Worm (Caenorhabditis elegans) whole organism, late embryonic: ENCODE measurements around the gene F53C11.9.

ENCODE experiments used
- C08G9.2 ChIP-seq: sonication (generic microtip); optimal IDR thresholded peaks from 2 replicates; lab custom pipeline; 2016; ENCODE audit warnings: mild to moderate bottlenecking, missing genetic modification characterization, moderate library complexity, missing compliant biosample characterization
- F13H6.1 ChIP-seq: sonication (generic microtip); optimal IDR thresholded peaks from 2 replicates; lab custom pipeline; 2016; ENCODE audit warnings: missing genetic modification characterization, missing compliant biosample characterization
- K02D7.2 ChIP-seq: sonication (generic microtip); optimal IDR thresholded peaks from 2 replicates; lab custom pipeline; 2017; ENCODE audit warnings: mild to moderate bottlenecking, missing genetic modification characterization, missing compliant biosample characterization
- T23F11.4 ChIP-seq: fragments of 200-800 bp; sonication (Bioruptor generic); optimal IDR thresholded peaks from 2 replicates; lab custom pipeline; 2018; ENCODE audit warnings: mild to moderate bottlenecking, missing genetic modification characterization, missing compliant biosample characterization
- ahr-1 ChIP-seq: sonication (generic microtip); optimal IDR thresholded peaks from 2 replicates; lab custom pipeline; 2016; ENCODE audit warnings: missing genetic modification characterization, missing compliant biosample characterization
- ama-1 ChIP-seq: fragments of 150-350 bp; optimal IDR thresholded peaks from 2 replicates; lab custom pipeline; 2014
- ceh-14 ChIP-seq: sonication (generic microtip); optimal IDR thresholded peaks from 2 replicates; lab custom pipeline; 2016; ENCODE audit warnings: missing genotype, missing genetic modification characterization, missing compliant biosample characterization
- ceh-18 ChIP-seq: sonication (generic microtip); optimal IDR thresholded peaks from 2 replicates; lab custom pipeline; 2016; ENCODE audit warnings: missing genetic modification characterization, missing compliant biosample characterization
- ceh-19 ChIP-seq: fragments of 200-800 bp; sonication (Bioruptor generic); optimal IDR thresholded peaks from 2 replicates; lab custom pipeline; 2018; ENCODE audit warnings: mild to moderate bottlenecking, missing genetic modification characterization, missing compliant biosample characterization
- ceh-2 ChIP-seq: sonication (generic microtip); optimal IDR thresholded peaks from 2 replicates; lab custom pipeline; 2016; ENCODE audit warnings: missing genotype, missing genetic modification characterization, missing compliant biosample characterization
- ceh-22 ChIP-seq: sonication (generic microtip); optimal IDR thresholded peaks from 2 replicates; lab custom pipeline; 2017; ENCODE audit warnings: missing biosample characterization, missing genetic modification characterization
- ceh-24 ChIP-seq: sonication (generic microtip); optimal IDR thresholded peaks from 2 replicates; lab custom pipeline; 2016; ENCODE audit warnings: mild to moderate bottlenecking, missing genetic modification characterization, missing compliant biosample characterization
- ceh-30 ChIP-seq: fragments of 150-350 bp; optimal IDR thresholded peaks from 2 replicates; lab custom pipeline; 2014; ENCODE audit warnings: missing biosample characterization, missing genetic modification characterization
- ceh-31 ChIP-seq: sonication (generic microtip); optimal IDR thresholded peaks from 2 replicates; lab custom pipeline; 2016; ENCODE audit warnings: missing genetic modification characterization, missing compliant biosample characterization
- ceh-45 ChIP-seq: fragments of 200-800 bp; sonication (Bioruptor generic); IDR thresholded peaks from 2 replicates; pipeline ENCODE4 v1.3.6; 2022; ENCODE audit warnings: missing genetic modification reagents, missing genetic modification characterization, missing compliant biosample characterization
- ceh-48 ChIP-seq: sonication (generic microtip); optimal IDR thresholded peaks from 2 replicates; lab custom pipeline; 2016; ENCODE audit warnings: missing genetic modification characterization, inconsistent platforms, missing compliant biosample characterization
- ceh-6 ChIP-seq: fragments of 200-800 bp; sonication (Bioruptor generic); optimal IDR thresholded peaks from 2 replicates; lab custom pipeline; 2018; ENCODE audit warnings: mild to moderate bottlenecking, missing genetic modification characterization, missing compliant biosample characterization
- ceh-9 ChIP-seq: sonication (generic microtip); optimal IDR thresholded peaks from 2 replicates; lab custom pipeline; 2016; ENCODE audit warnings: mild to moderate bottlenecking, missing genetic modification characterization, inconsistent platforms, missing compliant biosample characterization
- che-1 ChIP-seq: sonication (generic microtip); optimal IDR thresholded peaks from 2 replicates; lab custom pipeline; 2016; ENCODE audit warnings: mild to moderate bottlenecking, missing genetic modification characterization, missing compliant biosample characterization
- dmd-4 ChIP-seq: sonication (generic microtip); optimal IDR thresholded peaks from 2 replicates; lab custom pipeline; 2016; ENCODE audit warnings: borderline replicate concordance, missing genetic modification characterization, missing compliant biosample characterization
- dve-1 ChIP-seq: sonication (generic microtip); optimal IDR thresholded peaks from 2 replicates; lab custom pipeline; 2017; ENCODE audit warnings: antibody characterized with exemption, mild to moderate bottlenecking, missing genetic modification characterization, missing compliant biosample characterization
- elt-2 ChIP-seq: sonication (generic microtip); optimal IDR thresholded peaks from 2 replicates; lab custom pipeline; 2016; ENCODE audit warnings: missing genetic modification reagents, missing genetic modification characterization, missing compliant biosample characterization
- elt-4 ChIP-seq: sonication (generic microtip); optimal IDR thresholded peaks from 2 replicates; lab custom pipeline; 2016; ENCODE audit warnings: missing genetic modification characterization, missing compliant biosample characterization
- ets-4 ChIP-seq: sonication (generic microtip); optimal IDR thresholded peaks from 2 replicates; lab custom pipeline; 2016; ENCODE audit warnings: missing genetic modification characterization, missing compliant biosample characterization
- eyg-1 ChIP-seq: sonication (generic microtip); optimal IDR thresholded peaks from 2 replicates; lab custom pipeline; 2016; ENCODE audit warnings: missing genotype, missing genetic modification characterization, missing compliant biosample characterization
- fax-1 ChIP-seq: sonication (generic microtip); optimal IDR thresholded peaks from 2 replicates; lab custom pipeline; 2016; ENCODE audit warnings: missing genotype, missing genetic modification characterization, missing compliant biosample characterization
- fkh-10 ChIP-seq: fragments of 150-350 bp; optimal IDR thresholded peaks from 2 replicates; lab custom pipeline; 2014; ENCODE audit warnings: missing biosample characterization, missing genetic modification reagents, missing genetic modification characterization
- hlh-15 ChIP-seq: sonication (generic microtip); optimal IDR thresholded peaks from 2 replicates; lab custom pipeline; 2016; ENCODE audit warnings: missing genetic modification characterization, missing compliant biosample characterization
- hlh-30 ChIP-seq: sonication (generic microtip); optimal IDR thresholded peaks from 2 replicates; lab custom pipeline; 2017; ENCODE audit warnings: antibody characterized with exemption, missing genetic modification characterization, missing compliant biosample characterization; ENCODE audit not compliant: insufficient read depth
- hlh-6 ChIP-seq: sonication (generic microtip); optimal IDR thresholded peaks from 2 replicates; lab custom pipeline; 2016; ENCODE audit warnings: missing genotype, missing genetic modification characterization, missing compliant biosample characterization
- hlh-8 ChIP-seq: sonication (generic microtip); optimal IDR thresholded peaks from 2 replicates; lab custom pipeline; 2016; ENCODE audit warnings: missing genotype, missing genetic modification characterization, missing compliant biosample characterization
- lin-11 ChIP-seq: fragments of 200-800 bp; sonication (Bioruptor generic); optimal IDR thresholded peaks from 2 replicates; lab custom pipeline; 2018; ENCODE audit warnings: mild to moderate bottlenecking, missing genetic modification characterization, missing compliant biosample characterization
- madf-2 ChIP-seq: sonication (generic microtip); optimal IDR thresholded peaks from 2 replicates; lab custom pipeline; 2017; ENCODE audit warnings: missing genetic modification characterization, missing compliant biosample characterization
- mec-3 ChIP-seq: sonication (generic microtip); optimal IDR thresholded peaks from 2 replicates; lab custom pipeline; 2016; ENCODE audit warnings: borderline replicate concordance, missing genetic modification characterization, missing compliant biosample characterization
- nfya-1 ChIP-seq: sonication (generic microtip); optimal IDR thresholded peaks from 2 replicates; lab custom pipeline; 2017; ENCODE audit warnings: missing genetic modification characterization, mild to moderate bottlenecking, missing compliant biosample characterization, antibody characterized with exemption, moderate library complexity
- npax-4 ChIP-seq: sonication (generic microtip); optimal IDR thresholded peaks from 2 replicates; lab custom pipeline; 2016; ENCODE audit warnings: missing genetic modification characterization, missing compliant biosample characterization
- odd-2 ChIP-seq: sonication (generic microtip); optimal IDR thresholded peaks from 2 replicates; lab custom pipeline; 2017; ENCODE audit warnings: antibody characterized with exemption, mild to moderate bottlenecking, missing genetic modification characterization, missing compliant biosample characterization
- pag-3 ChIP-seq: sonication (generic microtip); optimal IDR thresholded peaks from 2 replicates; lab custom pipeline; 2016; ENCODE audit warnings: missing compliant biosample characterization, missing genetic modification characterization, borderline replicate concordance
- pax-1 ChIP-seq: fragments of 150-350 bp; optimal IDR thresholded peaks from 2 replicates; lab custom pipeline; 2014; ENCODE audit warnings: missing biosample characterization, missing genetic modification characterization
- pha-2 ChIP-seq: sonication (generic microtip); optimal IDR thresholded peaks from 2 replicates; lab custom pipeline; 2017; ENCODE audit warnings: mild to moderate bottlenecking, missing genetic modification characterization, missing compliant biosample characterization
- pqm-1 ChIP-seq: sonication (generic microtip); optimal IDR thresholded peaks from 2 replicates; lab custom pipeline; 2016; ENCODE audit warnings: missing genetic modification characterization, missing compliant biosample characterization
- pros-1 ChIP-seq: fragments of 150-350 bp; optimal IDR thresholded peaks from 2 replicates; lab custom pipeline; 2014; ENCODE audit warnings: missing biosample characterization, missing genetic modification reagents, missing genetic modification characterization
- sox-4 ChIP-seq: sonication (generic microtip); optimal IDR thresholded peaks from 2 replicates; lab custom pipeline; 2017; ENCODE audit warnings: mild to moderate bottlenecking, missing genetic modification characterization, inconsistent platforms, missing compliant biosample characterization
- tbx-2 ChIP-seq: sonication (generic microtip); optimal IDR thresholded peaks from 2 replicates; lab custom pipeline; 2016; ENCODE audit warnings: missing genetic modification characterization, missing compliant biosample characterization
- unc-42 ChIP-seq: sonication (generic microtip); optimal IDR thresholded peaks from 2 replicates; lab custom pipeline; 2016; ENCODE audit warnings: missing genotype, missing genetic modification characterization, missing compliant biosample characterization
- unc-55 ChIP-seq: sonication (generic microtip); optimal IDR thresholded peaks from 2 replicates; lab custom pipeline; 2017; ENCODE audit warnings: missing biosample characterization, missing genetic modification reagents, missing genetic modification characterization
- zip-5 ChIP-seq: sonication (generic microtip); optimal IDR thresholded peaks from 2 replicates; lab custom pipeline; 2016; ENCODE audit warnings: missing genetic modification characterization, missing compliant biosample characterization
- ztf-16 ChIP-seq: sonication (generic microtip); optimal IDR thresholded peaks from 2 replicates; lab custom pipeline; 2017; ENCODE audit warnings: missing genetic modification characterization, missing compliant biosample characterization

The F53C11.9 gene

DNA sequence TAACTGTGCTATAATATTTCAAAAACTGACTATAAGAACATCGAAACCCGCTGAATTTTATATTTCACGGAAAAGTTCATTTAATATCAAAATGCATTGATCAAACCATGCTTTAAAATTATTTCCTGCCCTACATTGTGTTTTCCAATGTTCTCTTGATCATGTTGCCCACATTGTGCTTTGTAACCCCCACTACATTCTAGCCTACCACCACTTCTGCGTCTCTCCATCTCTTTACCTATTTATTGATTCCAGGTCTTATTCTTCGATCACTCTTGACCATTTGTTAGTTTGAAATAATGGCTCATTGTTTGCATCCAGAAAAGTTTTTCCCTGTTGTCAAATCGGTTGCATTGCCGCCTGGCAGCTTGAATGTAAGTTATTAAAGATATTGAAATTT lies 4.4 kb downstream of the F53C11.9 start, which contains the start of gene decr-1.1:
TSS of gene decr-1.1 (plus strand) at position 210 of the 400 bp plus-strand sequence.
- no peak for TF ChIP-seq K02D7.2 (tag; lab: Kevin White, UChicago)
- no peak for TF ChIP-seq hlh-6
- peak; percentile 3 for TF ChIP-seq ceh-48 (tag; lab: Kevin White, UChicago)

DNA sequence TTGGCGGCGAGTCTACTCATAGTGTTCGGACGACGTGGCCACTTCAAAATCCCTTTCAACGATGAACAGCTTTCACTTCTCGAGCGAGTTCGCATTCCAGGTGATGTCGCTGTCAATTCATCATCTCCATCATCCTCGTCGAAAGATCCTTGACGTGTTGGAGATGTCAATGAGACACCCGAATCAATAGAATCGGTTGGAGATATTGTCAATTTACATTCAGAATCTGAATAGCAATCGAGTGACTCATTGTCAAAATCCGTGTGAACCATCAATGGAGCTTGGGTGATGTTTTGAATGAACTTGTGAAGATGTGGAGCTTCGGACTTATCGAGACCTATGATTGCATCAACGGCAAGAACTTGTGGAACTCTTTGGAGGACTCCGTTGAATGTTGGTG lies 8.0 kb downstream of the F53C11.9 start:
- TF ChIP-seq elt-2: no peak
- TF ChIP-seq ztf-16: no peak
- TF ChIP-seq lin-11 (tag; lab: Kevin White, UChicago): no peak
- TF ChIP-seq hlh-6: no peak
- no peak for TF ChIP-seq che-1 (tag; lab: Kevin White, UChicago)
- TF ChIP-seq fkh-10: no peak
- no peak for TF ChIP-seq dmd-4 (tag; lab: Kevin White, UChicago)
- no peak for TF ChIP-seq hlh-8
- no peak for TF ChIP-seq ceh-9 (tag; lab: Kevin White, UChicago)
- no peak for TF ChIP-seq elt-4
- no peak for TF ChIP-seq ceh-14 (tag; lab: Kevin White, UChicago)
- TF ChIP-seq pros-1 (tag; lab: Kevin White, UChicago): no peak
- TF ChIP-seq sox-4 (tag; lab: Kevin White, UChicago): no peak
- no peak for TF ChIP-seq T23F11.4 (GFP tag; lab: Kevin White, UChicago)
- no peak for TF ChIP-seq ceh-45
- no peak for TF ChIP-seq ahr-1 (tag; lab: Kevin White, UChicago)
- TF ChIP-seq, all 69 proteins: peak for 0

DNA sequence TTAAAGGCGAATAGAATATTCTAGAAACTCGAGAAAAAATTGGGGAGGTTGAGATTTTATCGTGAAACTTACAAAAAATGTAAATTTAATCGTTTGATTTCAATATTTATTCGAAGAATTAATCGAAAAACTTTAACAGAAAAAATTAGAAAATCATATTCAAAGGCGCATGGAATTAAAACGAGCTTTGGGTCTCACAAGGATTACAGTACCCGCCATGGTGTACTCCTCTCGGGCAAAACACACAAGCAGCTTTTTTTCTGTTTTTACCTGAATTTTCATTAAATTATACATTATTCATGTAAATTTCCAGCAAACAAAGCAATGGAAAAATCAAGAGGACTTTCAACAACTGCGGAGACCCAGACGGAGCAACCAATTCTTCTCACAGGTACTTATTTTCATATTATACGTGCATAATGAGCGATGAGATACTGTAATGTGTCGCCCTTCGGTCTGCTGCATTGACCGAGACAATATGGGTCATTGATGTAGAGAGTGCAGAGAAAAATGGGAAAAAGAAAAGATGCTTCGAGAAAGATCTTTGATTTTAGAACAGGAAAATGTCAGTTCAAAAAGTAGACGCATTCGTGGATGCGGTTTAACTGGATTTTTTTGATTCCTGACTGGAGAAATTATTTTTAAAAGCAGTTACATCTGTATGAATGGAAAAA lies 9.5 kb downstream of the F53C11.9 start, which contains the start of the genes F53C11.4 and F53C11.5:
TSS of gene F53C11.4 (minus strand) at position 128 of the 674 bp plus-strand sequence.
TSS of gene F53C11.5 (plus strand) at position 325 of the 674 bp plus-strand sequence.
- peak; percentile 60 for TF ChIP-seq nfya-1 (tag; lab: Kevin White, UChicago)
- TF ChIP-seq zip-5: no peak
- peak; percentile 12 for TF ChIP-seq elt-2
- no peak for TF ChIP-seq lin-11 (tag; lab: Kevin White, UChicago)
- no peak for TF ChIP-seq C08G9.2 (tag; lab: Kevin White, UChicago)
- no peak for TF ChIP-seq ztf-16
- no peak for TF ChIP-seq ceh-18 (tag; lab: Kevin White, UChicago)
- TF ChIP-seq hlh-15 (tag; lab: Kevin White, UChicago): no peak
- peak; percentile 14 for TF ChIP-seq tbx-2
- TF ChIP-seq ets-4 (tag; lab: Kevin White, UChicago): peak; percentile 14
- no peak for TF ChIP-seq pros-1 (tag; lab: Kevin White, UChicago)
- TF ChIP-seq ceh-19 (GFP tag; lab: Kevin White, UChicago): no peak
- no peak for TF ChIP-seq ceh-6 (GFP tag; lab: Kevin White, UChicago)
- TF ChIP-seq sox-4 (tag; lab: Kevin White, UChicago): no peak
- no peak for TF ChIP-seq ceh-2
- no peak for TF ChIP-seq dve-1 (tag; lab: Kevin White, UChicago)
- TF ChIP-seq pqm-1 (tag; lab: Kevin White, UChicago): no peak
- TF ChIP-seq unc-55 (GFP tag; lab: Kevin White, UChicago): no peak
- TF ChIP-seq ceh-45: no peak
- TF ChIP-seq eyg-1 (tag; lab: Kevin White, UChicago): no peak
- TF ChIP-seq npax-4: no peak
- no peak for TF ChIP-seq dmd-4 (tag; lab: Kevin White, UChicago)
- TF ChIP-seq ceh-31 (tag; lab: Kevin White, UChicago): peak; percentile 14
- TF ChIP-seq T23F11.4 (GFP tag; lab: Kevin White, UChicago): no peak
- no peak for TF ChIP-seq ceh-24 (tag; lab: Kevin White, UChicago)
- TF ChIP-seq pag-3 (tag; lab: Kevin White, UChicago): no peak
- TF ChIP-seq odd-2 (tag; lab: Kevin White, UChicago): no peak
- no peak for TF ChIP-seq ama-1 (lab: Kevin White, UChicago)
- TF ChIP-seq hlh-6: no peak
- no peak for TF ChIP-seq unc-42 (tag; lab: Kevin White, UChicago)
- no peak for TF ChIP-seq mec-3 (tag; lab: Kevin White, UChicago)
- no peak for TF ChIP-seq madf-2 (tag; lab: Kevin White, UChicago)
- TF ChIP-seq ceh-22: no peak
- TF ChIP-seq F13H6.1 (tag; lab: Kevin White, UChicago): no peak
- no peak for TF ChIP-seq elt-4
- no peak for TF ChIP-seq ceh-30 (tag; lab: Kevin White, UChicago)
- no peak for TF ChIP-seq fax-1 (tag; lab: Kevin White, UChicago)
- TF ChIP-seq hlh-30 (tag; lab: Kevin White, UChicago): no peak
- no peak for TF ChIP-seq pax-1 (tag; lab: Kevin White, UChicago)
- no peak for TF ChIP-seq pha-2 (tag; lab: Kevin White, UChicago)
